Worm (Caenorhabditis elegans) whole organism, L3 larva: ENCODE results near the gene irld-49.

ENCODE experiments used
- ZK546.5 ChIP-seq: sonication (generic microtip); optimal IDR thresholded peaks from 2 replicates; lab custom pipeline; 2017; ENCODE audit warnings: missing biosample characterization, missing genetic modification characterization
- ceh-16 ChIP-seq: sonication (generic microtip); optimal IDR thresholded peaks from 2 replicates; lab custom pipeline; 2017; ENCODE audit warnings: missing biosample characterization, missing genetic modification characterization
- lin-39 ChIP-seq: fragments of 150-350 bp; optimal IDR thresholded peaks from 2 replicates; lab custom pipeline; 2018; ENCODE audit warnings: missing biosample characterization, missing genetic modification reagents, missing genetic modification characterization
- unc-39 ChIP-seq: sonication (generic microtip); optimal IDR thresholded peaks from 4 replicates; lab custom pipeline; 2017; ENCODE audit warnings: missing biosample characterization, missing genetic modification characterization

DNA sequence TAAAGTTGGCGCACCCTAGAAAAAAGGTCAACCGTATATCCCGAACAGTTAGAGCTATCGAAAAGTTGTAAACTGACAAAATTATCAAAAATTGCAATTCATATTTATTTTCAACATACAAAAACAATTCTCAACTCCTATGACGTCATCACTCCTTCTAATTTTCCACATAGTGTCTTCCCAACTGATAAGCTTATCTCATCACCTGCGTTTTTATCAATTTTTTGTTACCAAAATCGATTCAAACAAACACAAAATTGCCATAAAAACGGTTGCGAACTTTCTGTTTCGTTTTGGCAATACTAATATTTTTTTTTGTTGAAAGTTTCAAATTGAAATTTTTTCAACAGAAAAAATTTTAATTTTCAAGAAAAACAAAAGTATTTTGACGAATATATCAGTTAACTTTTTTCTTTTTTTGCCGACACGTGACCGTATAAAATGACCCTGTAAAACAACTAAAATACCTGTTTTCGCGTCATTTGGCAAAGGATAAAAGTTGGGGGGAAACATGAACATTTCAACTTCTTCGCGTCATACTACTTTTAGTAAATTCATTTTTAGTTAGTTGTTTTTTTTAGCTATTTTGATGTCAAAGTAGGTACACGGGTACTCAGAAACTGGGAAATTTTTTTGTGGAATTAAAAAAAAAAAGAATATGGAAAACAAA is 31.7 kb downstream of the irld-49 start:
- TF ChIP-seq ceh-16 (no peak), ZK546.5 (no peak), lin-39 (no peak), unc-39 (no peak)
